Worm (Caenorhabditis elegans) whole organism, L2 larva: Measurements from ENCODE around the gene cutl-24.
A peak's percentile ranks its signal among the peaks of the same experiment; 100 is the strongest.

Source experiments
- C34F6.9 ChIP-seq: fragments of 150-350 bp; optimal IDR thresholded peaks from 2 replicates; lab custom pipeline; 2014; ENCODE audit warnings: missing biosample characterization, missing genetic modification characterization
- F13H6.1 ChIP-seq: sonication (generic microtip); optimal IDR thresholded peaks from 2 replicates; lab custom pipeline; 2016; ENCODE audit warnings: missing genetic modification characterization, missing compliant biosample characterization
- R02D3.7 ChIP-seq: fragments of 150-350 bp; optimal IDR thresholded peaks from 2 replicates; lab custom pipeline; 2014; ENCODE audit warnings: missing biosample characterization, missing genetic modification characterization
- Y55F3AM.14 ChIP-seq: fragments of 200-800 bp; sonication (Bioruptor generic); optimal IDR thresholded peaks from 2 replicates; lab custom pipeline; 2018; ENCODE audit warnings: mild to moderate bottlenecking, missing genetic modification characterization, missing compliant biosample characterization
- alr-1 ChIP-seq: fragments of 150-350 bp; optimal IDR thresholded peaks from 2 replicates; lab custom pipeline; 2014; ENCODE audit warnings: missing biosample characterization, missing genetic modification characterization
- aly-2 ChIP-seq: fragments of 150-350 bp; optimal IDR thresholded peaks from 2 replicates; lab custom pipeline; 2014; ENCODE audit warnings: missing biosample characterization, missing genetic modification characterization
- ama-1 ChIP-seq: fragments of 150-350 bp; optimal IDR thresholded peaks from 2 replicates; lab custom pipeline; 2018; ENCODE audit warnings: inconsistent platforms
- blmp-1 ChIP-seq: sonication (generic microtip); optimal IDR thresholded peaks from 2 replicates; lab custom pipeline; 2017; ENCODE audit warnings: missing genetic modification characterization, mild to moderate bottlenecking, missing compliant biosample characterization, antibody characterized with exemption, moderate library complexity; ENCODE audit not compliant: insufficient read depth
- ceh-16 ChIP-seq: fragments of 150-350 bp; optimal IDR thresholded peaks from 2 replicates; lab custom pipeline; 2014; ENCODE audit warnings: missing biosample characterization, missing genetic modification characterization
- ceh-82 ChIP-seq: fragments of 150-350 bp; optimal IDR thresholded peaks from 2 replicates; lab custom pipeline; 2014; ENCODE audit warnings: missing biosample characterization, missing genetic modification characterization
- egl-27 ChIP-seq: sonication (generic microtip); optimal IDR thresholded peaks from 3 replicates; lab custom pipeline; 2017; ENCODE audit warnings: missing biosample characterization, missing genetic modification reagents, missing genetic modification characterization
- elt-1 ChIP-seq: fragments of 150-350 bp; optimal IDR thresholded peaks from 2 replicates; lab custom pipeline; 2014; ENCODE audit warnings: missing biosample characterization, missing genetic modification characterization
- elt-3 ChIP-seq: sonication (generic microtip); optimal IDR thresholded peaks from 2 replicates; lab custom pipeline; 2017; ENCODE audit warnings: missing biosample characterization, missing genetic modification characterization
- fos-1 ChIP-seq: fragments of 150-350 bp; optimal IDR thresholded peaks from 2 replicates; lab custom pipeline; 2014; ENCODE audit warnings: missing biosample characterization, missing genetic modification characterization
- gmeb-1 ChIP-seq: fragments of 150-350 bp; optimal IDR thresholded peaks from 2 replicates; lab custom pipeline; 2014; ENCODE audit warnings: missing biosample characterization, missing genetic modification characterization
- lin-11 ChIP-seq: fragments of 150-350 bp; sonication (generic microtip); optimal IDR thresholded peaks from 2 replicates; lab custom pipeline; 2014; ENCODE audit warnings: missing biosample characterization, missing genetic modification characterization, inconsistent platforms, mixed read lengths
- lin-13 ChIP-seq: fragments of 150-350 bp; optimal IDR thresholded peaks from 2 replicates; lab custom pipeline; 2014; ENCODE audit warnings: missing biosample characterization, missing genetic modification reagents, missing genetic modification characterization
- lin-39 ChIP-seq: fragments of 150-350 bp; optimal IDR thresholded peaks from 2 replicates; lab custom pipeline; 2014; ENCODE audit warnings: missing biosample characterization, missing genetic modification reagents, missing genetic modification characterization
- lsy-2 ChIP-seq, 2 experiments: fragments of 150-350 bp in 1 of 2; sonication (generic microtip) in 1 of 2; optimal IDR thresholded peaks; 2 replicates each; lab custom pipeline; 2014 to 2017; ENCODE audit warnings: missing biosample characterization in 2 of 2, missing genetic modification characterization in 2 of 2
- mbf-1 ChIP-seq: sonication (generic microtip); optimal IDR thresholded peaks from 2 replicates; lab custom pipeline; 2017; ENCODE audit warnings: missing biosample characterization, missing genetic modification characterization
- mdl-1 ChIP-seq, 2 experiments: fragments of 150-350 bp in 1 of 2; sonication (generic microtip) in 1 of 2; optimal IDR thresholded peaks; 2 replicates each; lab custom pipeline; 2017; ENCODE audit warnings: missing biosample characterization in 2 of 2, missing genetic modification characterization in 2 of 2
- nhr-10 ChIP-seq: sonication (generic microtip); optimal IDR thresholded peaks from 2 replicates; lab custom pipeline; 2017; ENCODE audit warnings: missing biosample characterization, missing genetic modification characterization
- nhr-11 ChIP-seq: fragments of 150-350 bp; optimal IDR thresholded peaks from 2 replicates; lab custom pipeline; 2014; ENCODE audit warnings: missing biosample characterization, missing genetic modification characterization
- nhr-12 ChIP-seq: fragments of 150-350 bp; optimal IDR thresholded peaks from 2 replicates; lab custom pipeline; 2014; ENCODE audit warnings: missing biosample characterization, missing genetic modification characterization
- nhr-21 ChIP-seq: fragments of 150-350 bp; optimal IDR thresholded peaks from 2 replicates; lab custom pipeline; 2014; ENCODE audit warnings: missing biosample characterization, missing genetic modification characterization
- nhr-237 ChIP-seq: fragments of 150-350 bp; optimal IDR thresholded peaks from 2 replicates; lab custom pipeline; 2014; ENCODE audit warnings: missing biosample characterization, missing genetic modification characterization
- nhr-25 ChIP-seq: fragments of 150-350 bp; sonication (generic microtip); optimal IDR thresholded peaks from 3 replicates; lab custom pipeline; 2014; ENCODE audit warnings: missing biosample characterization, missing genetic modification characterization
- nhr-6 ChIP-seq: fragments of 150-350 bp; optimal IDR thresholded peaks from 2 replicates; lab custom pipeline; 2014; ENCODE audit warnings: missing biosample characterization, missing genetic modification characterization
- nhr-77 ChIP-seq: fragments of 150-350 bp; optimal IDR thresholded peaks from 2 replicates; lab custom pipeline; 2014; ENCODE audit warnings: missing biosample characterization, missing genetic modification characterization
- peb-1 ChIP-seq: fragments of 150-350 bp; optimal IDR thresholded peaks from 2 replicates; lab custom pipeline; 2014; ENCODE audit warnings: missing biosample characterization, missing genetic modification characterization
- sem-4 ChIP-seq: fragments of 150-350 bp; optimal IDR thresholded peaks from 2 replicates; lab custom pipeline; 2014; ENCODE audit warnings: missing biosample characterization, missing genetic modification reagents, missing genetic modification characterization
- skn-1 ChIP-seq: sonication (generic microtip); optimal IDR thresholded peaks from 2 replicates; lab custom pipeline; 2017; ENCODE audit warnings: missing biosample characterization, missing genetic modification characterization
- sma-3 ChIP-seq: sonication (generic microtip); optimal IDR thresholded peaks from 2 replicates; lab custom pipeline; 2016; ENCODE audit warnings: missing genetic modification reagents, missing genetic modification characterization, missing compliant biosample characterization
- sma-9 ChIP-seq, 2 experiments: fragments of 150-350 bp in 1 of 2; sonication (generic microtip) in 1 of 2; optimal IDR thresholded peaks; 2 replicates each; lab custom pipeline; 2014 to 2016; ENCODE audit warnings: missing genetic modification characterization in 2 of 2, mild to moderate bottlenecking in 1 of 2, missing biosample characterization in 1 of 2, missing compliant biosample characterization in 1 of 2, missing genetic modification reagents in 1 of 2, moderate library complexity in 1 of 2
- snpc-4 ChIP-seq: fragments of 150-350 bp; optimal IDR thresholded peaks from 2 replicates; lab custom pipeline; 2014; ENCODE audit warnings: missing biosample characterization, missing genetic modification characterization
- unc-55 ChIP-seq: fragments of 150-350 bp; sonication (generic microtip); optimal IDR thresholded peaks from 3 replicates; lab custom pipeline; 2014; ENCODE audit warnings: missing biosample characterization, missing genetic modification reagents, missing genetic modification characterization
- unc-62 ChIP-seq: fragments of 150-350 bp; optimal IDR thresholded peaks from 2 replicates; lab custom pipeline; 2014; ENCODE audit warnings: missing biosample characterization, missing genetic modification reagents, missing genetic modification characterization
- zag-1 ChIP-seq: fragments of 150-350 bp; optimal IDR thresholded peaks from 2 replicates; lab custom pipeline; 2014; ENCODE audit warnings: missing biosample characterization, missing genetic modification characterization
- ztf-1 ChIP-seq: fragments of 200-800 bp; sonication (Bioruptor generic); conservative IDR thresholded peaks from 2 replicates; pipeline ENCODE4 v1.3.6; 2022; ENCODE audit warnings: missing genetic modification characterization, missing compliant biosample characterization

Gene cutl-24

DNA sequence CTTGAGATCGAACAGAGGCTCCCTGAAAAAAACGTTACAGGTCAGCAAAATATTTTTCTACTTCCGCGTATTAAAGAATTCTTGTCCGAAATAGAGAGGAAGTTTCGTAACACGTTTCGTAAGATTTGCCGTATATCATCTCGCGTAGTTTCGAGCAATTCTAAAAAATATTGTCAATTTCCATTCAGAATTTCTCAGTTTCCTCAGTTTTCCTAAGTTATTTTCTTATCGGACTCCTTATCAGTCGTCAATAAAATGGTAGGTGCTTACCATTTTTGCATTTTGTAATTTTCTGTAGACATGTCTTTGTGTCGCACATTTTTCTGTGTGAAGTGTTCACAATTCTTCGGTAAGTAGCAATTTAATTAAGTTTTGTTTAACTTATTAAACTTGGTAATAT is 5.0 kb upstream of the cutl-24 start, which contains the start of gene Y38C1AA.19:
Gene Y38C1AA.19, plus strand, starts transcription at position 301 of the 400 bp plus-strand sequence.
- no peak for TF ChIP-seq blmp-1 (tag; lab: Kevin White, UChicago)
- no peak for TF ChIP-seq ama-1 (lab: Kevin White, UChicago)
- no peak for TF ChIP-seq ceh-16
- no peak for TF ChIP-seq nhr-77 (tag; lab: Kevin White, UChicago)
- no peak for TF ChIP-seq snpc-4 (tag; lab: Kevin White, UChicago)
- no peak for TF ChIP-seq peb-1 (tag; lab: Kevin White, UChicago)
- TF ChIP-seq ceh-82 (tag; lab: Kevin White, UChicago), result no peak
- no peak for TF ChIP-seq sma-9 (GFP tag; optimal IDR thresholded peaks at IDR 0.05; lab: Kevin White, UChicago)
- TF ChIP-seq sma-9 (tag; optimal IDR thresholded peaks at IDR 0.05; lab: Kevin White, UChicago), result no peak
- TF ChIP-seq mbf-1, result no peak
- TF ChIP-seq elt-3, result no peak
- no peak for TF ChIP-seq sma-3 (GFP tag; lab: Kevin White, UChicago)
- no peak for TF ChIP-seq lin-39 (tag; lab: Kevin White, UChicago)
- TF ChIP-seq egl-27 (tag; lab: Kevin White, UChicago), result no peak
- no peak for TF ChIP-seq alr-1
- TF ChIP-seq nhr-10, result no peak
- no peak for TF ChIP-seq elt-1 (tag; lab: Kevin White, UChicago)

DNA sequence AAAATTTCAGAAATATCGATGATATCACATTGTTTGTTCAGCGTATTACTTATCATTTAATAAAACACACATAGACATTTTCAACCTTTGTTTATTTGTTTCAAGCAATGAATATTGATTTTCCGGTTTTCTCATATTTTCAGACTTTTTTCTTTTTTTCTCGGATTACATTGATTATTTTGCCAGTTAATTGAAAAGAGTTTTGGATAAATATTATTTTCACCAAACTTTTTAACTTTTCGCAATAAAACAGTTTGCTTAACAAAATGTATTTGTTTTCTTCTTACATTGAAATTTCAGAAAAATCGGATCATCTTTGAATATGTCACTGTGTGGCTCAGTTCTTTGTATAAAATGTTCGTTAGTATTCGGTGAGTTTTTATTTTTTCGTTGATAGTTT is 2.3 kb upstream of the cutl-24 start, which contains the start of gene Y38C1AA.6:
Gene Y38C1AA.6, plus strand, starts transcription at position 301 of the 400 bp plus-strand sequence.
- TF ChIP-seq C34F6.9 (tag; lab: Kevin White, UChicago) (no peak), alr-1 (no peak), fos-1 (peak; percentile 22), zag-1 (tag; lab: Kevin White, UChicago) (no peak)

DNA sequence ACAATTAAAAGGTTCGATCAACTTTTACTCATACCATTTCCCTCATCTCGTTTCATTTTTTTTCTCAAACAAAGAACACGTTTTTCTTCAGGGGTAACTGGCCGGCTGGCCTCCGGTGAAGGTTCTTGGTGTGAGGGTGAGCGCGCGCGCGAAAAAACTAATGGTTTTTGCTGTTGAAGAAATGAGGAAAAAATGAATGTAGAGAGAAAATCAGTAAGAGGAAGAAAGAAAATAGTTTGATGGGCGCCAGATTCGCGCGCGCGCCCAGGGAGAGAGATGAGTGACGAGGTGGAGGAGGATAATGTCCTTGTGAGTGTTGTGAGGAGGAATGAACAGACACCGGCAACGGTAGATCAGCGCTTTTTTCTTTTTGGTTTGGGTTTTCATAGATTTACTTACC is 6.2 kb downstream of the cutl-24 start:
- TF ChIP-seq skn-1, result no peak
- TF ChIP-seq ceh-16, result no peak
- no peak for TF ChIP-seq ztf-1 (GFP tag; lab: Robert Waterston, UW)
- TF ChIP-seq F13H6.1, result no peak
- TF ChIP-seq nhr-25 (tag; lab: Kevin White, UChicago), result peak; percentile 20
- TF ChIP-seq alr-1, result no peak
- TF ChIP-seq, all 48 proteins: peak for 1

DNA sequence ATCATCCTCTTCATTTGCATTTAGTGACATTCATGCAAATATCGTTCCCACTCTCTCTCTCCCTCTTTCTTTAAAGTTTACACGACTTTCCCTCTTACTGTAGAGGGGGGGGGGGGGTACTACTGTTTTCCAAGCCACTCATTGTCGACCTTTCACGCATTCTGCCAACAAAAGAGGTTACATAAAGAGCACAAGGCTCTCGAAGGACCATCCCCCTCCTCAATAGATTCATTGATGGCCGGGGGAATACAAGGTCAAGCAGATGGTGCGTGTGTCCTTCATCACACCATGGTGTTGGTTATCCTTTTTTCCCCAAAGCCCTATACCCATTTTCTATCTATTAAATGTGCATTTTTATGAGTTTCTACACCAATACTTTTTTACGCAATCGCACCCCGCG is 8.1 kb downstream of the cutl-24 start:
- TF ChIP-seq nhr-6 (tag; lab: Kevin White, UChicago) (no peak), nhr-21 (tag; lab: Kevin White, UChicago) (no peak), egl-27 (tag; lab: Kevin White, UChicago) (no peak), lin-13 (no peak), F13H6.1 (no peak), peb-1 (tag; lab: Kevin White, UChicago) (no peak), aly-2 (tag; lab: Kevin White, UChicago) (no peak), sem-4 (tag; lab: Kevin White, UChicago) (no peak), C34F6.9 (tag; lab: Kevin White, UChicago) (no peak), lin-11 (no peak), elt-1 (tag; lab: Kevin White, UChicago) (no peak), Y55F3AM.14 (GFP tag; lab: Kevin White, UChicago) (no peak), R02D3.7 (no peak), nhr-12 (tag; lab: Kevin White, UChicago) (no peak), nhr-237 (tag; lab: Kevin White, UChicago) (no peak), nhr-25 (tag; lab: Kevin White, UChicago) (no peak), ama-1 (lab: Kevin White, UChicago) (no peak), ztf-1 (GFP tag; lab: Robert Waterston, UW) (no peak)

- TF ChIP-seq gmeb-1 (tag; lab: Kevin White, UChicago) (no peak), unc-62 (GFP tag; lab: Kevin White, UChicago) (no peak), unc-55 (GFP tag; lab: Kevin White, UChicago) (no peak), ceh-82 (tag; lab: Kevin White, UChicago) (no peak), lin-13 (no peak), elt-1 (tag; lab: Kevin White, UChicago) (no peak), nhr-11 (tag; lab: Kevin White, UChicago) (no peak), lsy-2 (tag; optimal IDR thresholded peaks at IDR 0.05; lab: Kevin White, UChicago) (no peak), aly-2 (tag; lab: Kevin White, UChicago) (no peak), mdl-1 (tag; optimal IDR thresholded peaks at IDR 0.05; lab: Kevin White, UChicago) (no peak), egl-27 (tag; lab: Kevin White, UChicago) (no peak), nhr-25 (tag; lab: Kevin White, UChicago) (no peak), nhr-77 (tag; lab: Kevin White, UChicago) (no peak), snpc-4 (tag; lab: Kevin White, UChicago) (no peak)
Observed at ce11 chrIV:174115-174514, 9.2 kb downstream of the cutl-24 start.
